Worm (Caenorhabditis elegans) whole organism, L4/young adult: ENCODE data around the gene tag-297.

ENCODE experiments used
- dao-5 ChIP-seq: sonication (generic microtip); optimal IDR thresholded peaks from 2 replicates; lab custom pipeline; 2016; ENCODE audit warnings: missing genotype, missing genetic modification characterization, moderate library complexity, missing compliant biosample characterization
- him-1 ChIP-seq: sonication (generic microtip); optimal IDR thresholded peaks from 2 replicates; lab custom pipeline; 2016; ENCODE audit warnings: missing genotype, missing genetic modification reagents, missing genetic modification characterization, missing compliant biosample characterization

- TF ChIP-seq him-1 (tag; lab: Kevin White, UChicago) (no peak), dao-5 (tag; lab: Kevin White, UChicago) (no peak)
Measured at ce11 chrII:14602735-14603134, 24.7 kb upstream of the tag-297 start.
